Fruit fly (Drosophila melanogaster): ENCODE results near the gene CtsK1.

The CtsK1 gene

DNA sequence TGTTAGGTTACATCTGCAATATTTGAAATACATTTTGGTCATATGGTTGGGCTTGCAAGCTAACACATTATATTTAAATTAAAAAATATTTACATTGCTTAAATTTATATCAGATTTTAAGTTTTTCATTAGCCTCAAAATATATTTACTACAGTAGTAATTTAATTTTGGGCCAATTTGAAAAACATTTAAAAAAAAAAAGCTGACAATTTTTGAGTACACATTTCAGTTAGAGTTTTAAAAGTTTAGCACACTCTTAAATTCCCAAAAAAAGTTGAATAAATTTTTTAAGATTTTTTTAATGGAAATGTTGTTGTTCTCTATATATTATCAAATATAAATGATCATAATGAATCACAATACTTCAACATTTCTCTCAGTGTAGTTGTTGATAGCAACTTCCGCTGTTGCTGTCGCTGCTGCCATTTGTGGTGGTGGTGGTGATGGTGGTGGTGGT, 36.8 kb upstream of the CtsK1 start:
- TF ChIP-seq ss (GFP tag; optimal IDR thresholded peaks at IDR 0.05) (no peak), CG16779 (tag; optimal IDR thresholded peaks at IDR 0.05) (no peak), Sox14 (GFP tag; optimal IDR thresholded peaks at IDR 0.05) (peak; percentile 20), CG11294 (GFP tag; IDR thresholded peaks at IDR 0.05) (no peak), Blimp-1 (GFP tag; optimal IDR thresholded peaks at IDR 0.05) (no peak), CG10631 (GFP tag; optimal IDR thresholded peaks at IDR 0.05) (peak; percentile 60), Met (GFP tag; optimal IDR thresholded peaks at IDR 0.05) (no peak), OdsH (GFP tag; optimal IDR thresholded peaks at IDR 0.05) (peak; percentile 74), pdm3 (GFP tag; optimal IDR thresholded peaks at IDR 0.05) (peak; percentile 53), Ets21C (GFP tag; optimal IDR thresholded peaks at IDR 0.05) (no peak), CG11762 (GFP tag; optimal IDR thresholded peaks at IDR 0.05; ENCODE audit: insufficient read depth) (peak; percentile 34), CG3919 (GFP tag; optimal IDR thresholded peaks at IDR 0.05) (peak; percentile 53), Eip75B (GFP tag; optimal IDR thresholded peaks at IDR 0.05) (peak; percentile 51), salr (GFP tag; optimal IDR thresholded peaks at IDR 0.05) (peak in 1 of 2 experiments; percentile 89), Lpt (GFP tag; optimal IDR thresholded peaks at IDR 0.05) (peak; percentile 75), Hr4 (GFP tag; optimal IDR thresholded peaks at IDR 0.05) (peak; percentile 89), net (GFP tag; optimal IDR thresholded peaks at IDR 0.05) (peak; percentile 51), spab (GFP tag; optimal IDR thresholded peaks at IDR 0.05) (peak; percentile 34), Ets96B (tag; optimal IDR thresholded peaks at IDR 0.05) (peak; percentile 35), Hr39 (GFP tag; optimal IDR thresholded peaks at IDR 0.05) (no peak), vri (GFP tag; optimal IDR thresholded peaks at IDR 0.05) (no peak), dac (GFP tag; optimal IDR thresholded peaks at IDR 0.05) (peak; percentile 34), dsx (GFP tag; optimal IDR thresholded peaks at IDR 0.05; ENCODE audit: poor library complexity, severe bottlenecking) (no peak), fkh (GFP tag; optimal IDR thresholded peaks at IDR 0.05) (no peak), fd85E (GFP tag; optimal IDR thresholded peaks at IDR 0.05) (no peak), acj6 (GFP tag; optimal IDR thresholded peaks at IDR 0.05) (peak; percentile 59), CG6854 (GFP tag; optimal IDR thresholded peaks at IDR 0.05) (no peak), CG11902 (GFP tag; optimal IDR thresholded peaks at IDR 0.05) (no peak), achi (GFP tag; optimal IDR thresholded peaks at IDR 0.05) (peak; percentile 52), CG8632 (GFP tag; optimal IDR thresholded peaks at IDR 0.05) (no peak), esn (GFP tag; optimal IDR thresholded peaks at IDR 0.05) (peak; percentile 58), CG34406 (GFP tag; optimal IDR thresholded peaks at IDR 0.05) (peak; percentile 26), lz (GFP tag; optimal IDR thresholded peaks at IDR 0.05) (peak; percentile 27), Gug (GFP tag; IDR thresholded peaks at IDR 0.05) (0 out of 2 replicates have a peak, but pooled peaks have one; percentile 28), CG1621 (tag; optimal IDR thresholded peaks at IDR 0.05) (no peak), CG6276 (GFP tag; optimal IDR thresholded peaks at IDR 0.05) (peak; percentile 85), Eip93F (GFP tag; optimal IDR thresholded peaks at IDR 0.05) (no peak), CG6163 (GFP tag; IDR thresholded peaks at IDR 0.05) (no peak), CG31627 (GFP tag; optimal IDR thresholded peaks at IDR 0.05) (peak; percentile 24), CG6808 (GFP tag; optimal IDR thresholded peaks at IDR 0.05) (peak; percentile 27), svp (GFP tag) (no peak), CG4318 (GFP tag; optimal IDR thresholded peaks at IDR 0.05) (peak; percentile 87), CG32006 (GFP tag; optimal IDR thresholded peaks at IDR 0.05) (peak; percentile 95), CG8119 (GFP tag; IDR thresholded peaks at IDR 0.05) (peak; percentile 74), CG9139 (GFP tag; optimal IDR thresholded peaks at IDR 0.05) (no peak), Sox15 (GFP tag; optimal IDR thresholded peaks at IDR 0.05) (peak; percentile 18), Sox102F (GFP tag; optimal IDR thresholded peaks at IDR 0.05) (no peak), cyc (GFP tag; optimal IDR thresholded peaks at IDR 0.05) (no peak), eg (GFP tag; IDR thresholded peaks at IDR 0.05) (peak; percentile 64; the same call in 1 of the 3 replicates), topi (GFP tag; optimal IDR thresholded peaks at IDR 0.05) (peak; percentile 12), Eip78C (GFP tag) (peak; percentile 89), CG3032 (tag; optimal IDR thresholded peaks at IDR 0.05) (peak; percentile 13)

Data from whole organism, prepupa.